Fruit fly (Drosophila melanogaster): ENCODE data around the gene HHEX.

HHEX gene

DNA sequence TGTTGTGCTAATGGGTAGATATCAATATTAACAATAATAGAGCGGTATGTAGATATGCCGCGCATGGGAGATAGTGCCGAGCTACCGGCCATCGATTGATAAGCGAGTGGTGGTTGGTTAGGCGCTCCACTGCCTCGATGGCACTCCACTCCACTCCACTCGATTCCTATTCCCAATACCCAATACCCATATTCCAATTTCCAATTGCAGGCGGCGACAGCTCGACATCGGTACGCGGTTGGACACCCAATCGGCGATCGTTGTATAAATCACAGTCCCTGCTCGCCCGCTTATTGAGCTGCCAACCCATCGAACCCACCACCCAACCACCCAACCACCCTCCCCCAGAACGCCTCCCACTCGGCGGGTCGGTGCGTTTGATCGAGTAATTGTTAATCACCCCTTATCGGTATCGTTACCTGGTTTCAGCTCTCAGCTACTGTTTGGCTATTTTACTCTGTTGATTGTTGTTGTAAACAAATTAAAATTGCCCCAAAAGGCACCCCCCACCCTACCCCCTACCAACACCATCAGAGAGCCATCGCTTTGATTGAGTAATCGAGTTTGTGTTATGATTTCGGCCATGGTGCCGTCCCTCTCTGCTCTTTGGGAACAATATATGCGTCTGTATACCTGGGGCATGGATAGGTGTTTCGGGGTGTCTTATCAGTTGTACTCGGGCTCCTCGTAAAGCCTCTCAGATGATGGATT is at the start of gene HHEX:
Gene HHEX (minus strand): TSS at position 51 of the 711 bp plus-strand sequence.
- no peak for TF ChIP-seq CG17801 (GFP tag; optimal IDR thresholded peaks at IDR 0.05; ENCODE audit: partially characterized antibody)

DNA sequence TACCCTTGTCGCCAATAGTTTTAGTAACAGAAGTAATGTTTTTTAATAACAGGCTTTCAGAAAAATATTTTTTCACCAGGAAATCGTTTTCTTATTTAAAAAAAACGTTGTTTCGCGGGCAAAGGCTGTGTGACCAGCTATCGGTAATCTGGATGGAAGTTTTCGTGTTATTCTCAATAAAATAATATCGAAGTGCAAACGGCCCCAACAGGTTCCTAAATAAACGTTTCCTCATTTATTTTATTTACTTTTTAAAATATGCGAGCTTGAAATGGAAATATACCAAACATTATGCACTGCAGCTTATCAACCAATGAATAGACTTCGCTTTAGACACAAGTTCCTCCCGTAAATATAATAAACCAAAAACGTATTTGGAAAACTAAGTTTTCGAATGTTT is 49.3 kb upstream of the HHEX start, which contains the start of gene Ice2:
Gene Ice2 (plus strand): TSS at position 167 of the 400 bp plus-strand sequence.
- no peak for TF ChIP-seq CG17801 (GFP tag; optimal IDR thresholded peaks at IDR 0.05; ENCODE audit: partially characterized antibody)

dm6 chr3R:21129617-21130016 is 48.9 kb upstream of the HHEX start, which contains the start of gene Obp93a:
TSS of gene Obp93a (minus strand) at chr3R:21129717.
- TF ChIP-seq CG17801 (GFP tag; optimal IDR thresholded peaks at IDR 0.05; ENCODE audit: partially characterized antibody), result no peak

dm6 chr3R:21127352-21127985 is 46.7 kb upstream of the HHEX start, which contains the start of the genes slmb and CG5793:
TSS of gene slmb (minus strand) at chr3R:21127485.
TSS of gene CG5793 (plus strand) at chr3R:21127573.
- TF ChIP-seq CG17801 (GFP tag; optimal IDR thresholded peaks at IDR 0.05; ENCODE audit: partially characterized antibody), result peak; percentile 60

DNA sequence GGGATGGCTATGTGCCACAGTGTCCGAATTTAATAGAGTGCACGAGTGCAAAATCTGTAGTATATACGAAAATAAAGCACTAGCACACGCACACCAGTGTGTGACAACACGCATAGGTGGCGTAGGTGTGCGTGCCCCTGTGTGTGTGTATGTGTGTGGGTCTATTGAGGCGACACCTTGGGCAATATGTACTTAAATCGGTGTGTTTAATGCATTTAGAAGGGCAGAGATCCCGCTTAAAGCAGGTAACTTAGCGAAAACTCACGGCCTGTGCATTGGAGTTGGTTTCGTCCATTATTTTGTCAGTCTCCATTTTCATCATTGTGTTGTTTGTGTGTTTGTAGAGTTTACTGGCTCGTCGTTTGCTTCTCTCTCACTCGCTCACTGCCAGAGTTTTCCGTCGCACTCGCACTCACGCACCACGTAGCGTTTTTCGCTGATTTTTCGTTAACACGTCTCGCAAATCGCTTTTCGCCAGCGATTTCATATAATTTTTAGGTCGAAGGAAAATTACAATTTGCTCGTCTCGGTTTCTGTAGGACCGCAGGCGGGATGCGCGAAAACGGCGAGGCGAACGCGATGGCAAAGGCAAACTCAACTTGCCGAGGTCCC is 46.1 kb upstream of the HHEX start:
- TF ChIP-seq CG17801 (GFP tag; optimal IDR thresholded peaks at IDR 0.05; ENCODE audit: partially characterized antibody), result no peak

- no peak for TF ChIP-seq CG17801 (GFP tag; optimal IDR thresholded peaks at IDR 0.05; ENCODE audit: partially characterized antibody)
Observed at dm6 chr3R:21124225-21124624, 43.5 kb upstream of the HHEX start.

DNA sequence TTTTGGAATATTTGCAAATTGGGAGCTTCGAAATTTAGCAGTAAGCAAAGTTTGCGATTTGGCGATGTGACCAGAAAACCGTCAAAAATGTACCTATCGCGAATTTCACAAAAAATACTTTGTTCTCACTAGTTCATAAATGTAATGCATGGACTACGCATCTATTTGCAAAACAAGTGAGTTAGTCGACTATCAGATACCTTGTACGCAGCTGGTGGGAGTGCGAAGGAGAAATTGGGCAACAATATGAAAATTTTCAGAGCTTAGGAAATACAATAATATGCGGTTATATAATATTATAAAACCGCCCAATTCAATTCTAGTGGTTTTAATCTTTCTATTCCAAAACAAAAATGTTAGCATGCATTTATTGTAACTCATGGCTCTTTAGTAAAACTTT is 38.1 kb upstream of the HHEX start, which contains the start of gene Bdbt:
Gene Bdbt (minus strand): TSS at position 73 of the 400 bp plus-strand sequence.
- peak; percentile 40 for TF ChIP-seq CG17801 (GFP tag; optimal IDR thresholded peaks at IDR 0.05; ENCODE audit: partially characterized antibody)

DNA sequence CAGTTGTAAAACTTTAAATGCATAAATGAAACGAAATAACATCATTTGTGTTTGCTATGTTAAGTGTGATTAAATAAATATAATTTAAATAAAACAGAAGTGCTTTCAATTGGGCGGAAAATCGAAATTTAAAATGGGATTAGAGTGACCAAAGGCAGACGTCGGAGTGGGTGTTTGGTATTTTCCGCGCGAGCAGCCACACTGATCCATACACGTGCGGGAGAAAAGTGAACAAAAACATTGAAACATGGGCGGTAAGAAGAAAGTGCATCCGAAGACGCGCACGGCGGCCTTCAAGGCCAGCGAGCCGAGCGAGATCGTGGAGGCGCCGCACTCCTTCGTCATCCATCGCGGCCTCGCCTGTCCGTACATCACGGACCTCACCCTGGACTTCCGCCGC is 35.3 kb upstream of the HHEX start, which contains the start of gene ppan:
Gene ppan (plus strand): TSS at position 198 of the 400 bp plus-strand sequence.
- no peak for TF ChIP-seq CG17801 (GFP tag; optimal IDR thresholded peaks at IDR 0.05; ENCODE audit: partially characterized antibody)

DNA sequence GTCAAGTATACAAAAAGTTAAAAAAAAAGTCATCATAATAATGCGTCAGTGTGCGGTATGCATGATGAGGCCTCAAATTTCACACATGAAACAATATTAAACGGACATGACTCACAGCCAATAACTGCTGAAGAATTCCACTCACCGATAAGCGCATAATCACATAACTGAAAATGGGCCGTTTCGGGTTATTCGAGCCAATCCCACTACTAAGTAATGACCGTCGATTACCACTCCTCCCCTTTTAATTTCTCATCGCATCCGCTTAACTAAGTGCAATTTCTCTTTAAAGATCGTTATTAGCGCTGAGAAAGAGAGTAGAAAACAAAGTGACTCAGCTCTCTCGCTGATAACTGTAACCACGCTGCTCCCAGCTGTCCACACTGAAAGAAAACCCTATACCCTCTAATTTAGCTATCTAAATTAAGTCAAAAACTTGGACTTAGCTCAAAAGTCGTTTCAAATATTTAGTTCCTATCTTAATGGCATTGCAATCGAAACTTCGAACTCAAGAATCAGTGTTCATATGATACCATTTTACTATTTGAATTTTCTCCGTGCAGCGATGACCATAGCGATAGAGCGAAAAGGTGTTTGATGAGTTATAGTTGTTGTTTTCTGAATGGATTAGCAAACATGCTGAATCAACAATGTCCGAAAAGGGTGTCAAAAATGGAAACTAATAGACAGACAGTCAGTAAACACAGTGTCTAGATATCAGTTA is 32.2 kb upstream of the HHEX start:
- peak; percentile 71 for TF ChIP-seq CG17801 (GFP tag; optimal IDR thresholded peaks at IDR 0.05; ENCODE audit: partially characterized antibody)

dm6 chr3R:21111964-21112740 is 31.4 kb upstream of the HHEX start:
- peak; percentile 45 for TF ChIP-seq CG17801 (GFP tag; optimal IDR thresholded peaks at IDR 0.05; ENCODE audit: partially characterized antibody)

DNA sequence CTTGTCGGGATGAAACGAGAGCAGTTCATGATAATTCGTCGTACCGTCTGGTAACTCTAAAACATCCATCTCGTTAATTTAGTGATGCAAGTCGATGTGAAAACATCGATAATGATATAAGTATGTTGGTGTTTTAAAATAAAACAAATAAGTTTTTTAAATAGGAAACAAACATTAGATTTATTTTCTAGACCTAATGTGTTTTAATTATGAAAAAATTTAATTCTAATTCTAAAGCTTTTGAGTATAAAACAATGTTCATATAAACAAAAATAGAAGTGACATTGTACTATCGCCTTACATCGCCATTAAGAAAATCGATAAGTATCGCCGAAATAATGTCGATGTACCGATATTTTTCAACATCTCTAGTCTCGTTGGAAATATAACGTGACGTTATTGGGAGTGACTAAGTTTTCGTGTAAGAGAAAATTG is 30.3 kb upstream of the HHEX start, which contains the start of gene Rab11:
Gene Rab11 (plus strand): TSS at position 363 of the 435 bp plus-strand sequence.
- TF ChIP-seq CG17801 (GFP tag; optimal IDR thresholded peaks at IDR 0.05; ENCODE audit: partially characterized antibody), result peak; percentile 76

DNA sequence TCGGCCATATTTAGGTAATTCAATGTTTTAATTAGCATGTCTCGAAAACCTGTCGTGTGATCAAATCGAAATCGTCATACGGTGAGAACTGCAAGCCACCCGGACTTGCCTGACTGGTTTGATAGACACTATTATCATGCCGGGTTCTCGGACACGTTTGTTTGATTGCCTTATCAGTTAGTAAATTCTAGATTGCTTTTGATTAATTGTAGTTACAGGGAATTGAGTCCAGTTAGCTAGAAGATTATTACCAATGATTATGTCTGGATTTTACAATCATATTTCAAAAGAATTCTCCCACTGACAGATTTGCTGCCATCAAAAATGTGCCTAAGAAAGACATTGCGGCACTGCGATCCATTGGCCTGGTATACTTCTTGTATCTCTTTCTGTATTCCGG is 29.0 kb upstream of the HHEX start:
- TF ChIP-seq CG17801 (GFP tag; optimal IDR thresholded peaks at IDR 0.05; ENCODE audit: partially characterized antibody), result no peak

DNA sequence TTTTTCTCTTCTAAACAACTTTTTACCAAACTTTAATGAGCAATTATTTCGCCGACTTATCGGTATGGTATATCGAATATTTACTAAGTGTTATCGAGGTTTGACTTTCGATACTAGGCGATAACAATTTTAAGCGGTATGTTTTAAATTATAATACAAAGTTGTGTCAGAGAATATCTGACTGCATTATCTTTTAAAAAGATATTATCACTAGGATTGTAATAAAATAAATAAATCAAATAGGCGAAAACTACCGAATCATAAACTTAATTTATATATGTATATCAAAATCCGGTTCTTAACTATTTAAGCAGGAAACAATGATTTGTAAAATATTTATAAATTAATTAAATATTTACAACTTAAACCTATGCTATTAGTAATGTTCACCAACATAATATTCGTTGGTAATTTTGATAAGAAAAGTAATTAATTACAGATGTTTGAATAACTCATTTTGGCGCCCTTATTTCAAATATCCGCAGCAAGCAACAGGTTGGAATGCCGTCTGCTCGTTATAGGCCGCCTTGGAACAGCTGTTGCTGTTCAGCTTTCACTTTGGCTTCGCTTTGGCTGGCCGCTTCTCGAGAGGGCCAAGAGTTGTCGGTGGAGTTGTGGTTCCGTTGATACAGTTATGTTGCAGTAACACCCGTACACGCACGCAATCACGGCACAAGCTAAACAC is 27.3 kb upstream of the HHEX start, which contains the start of the genes Sec15 and rtet:
Gene Sec15 (minus strand): TSS at position 66 of the 685 bp plus-strand sequence.
Gene rtet (plus strand): TSS at position 540 of the 685 bp plus-strand sequence.
- TF ChIP-seq CG17801 (GFP tag; optimal IDR thresholded peaks at IDR 0.05; ENCODE audit: partially characterized antibody), result peak; percentile 73

All from ovary, adult (tissue).